Fruit fly (Drosophila melanogaster): ENCODE data around the gene Prp3.

dm6 chr3L:19909234-19910053 is 656 bp upstream of the Prp3 start:
- TF ChIP-seq rn (GFP tag; IDR thresholded peaks at IDR 0.05) (no peak), CG12605 (GFP tag; IDR thresholded peaks at IDR 0.05) (no peak), CG17806 (tag; optimal IDR thresholded peaks at IDR 0.05) (no peak), Pif1A (GFP tag; optimal IDR thresholded peaks at IDR 0.05) (no peak), CG8301 (tag; optimal IDR thresholded peaks at IDR 0.05) (no peak), CG4496 (GFP tag; IDR thresholded peaks at IDR 0.05) (no peak), CG13204 (GFP tag; optimal IDR thresholded peaks at IDR 0.05) (no peak), Pif1B (GFP tag; optimal IDR thresholded peaks at IDR 0.05) (no peak), CG9948 (tag; optimal IDR thresholded peaks at IDR 0.05) (no peak), CG34367 (tag; optimal IDR thresholded peaks at IDR 0.05) (no peak), EcR (GFP tag; optimal IDR thresholded peaks at IDR 0.05) (no peak), Ets98B (GFP tag; IDR thresholded peaks at IDR 0.05) (no peak)
